Worm (Caenorhabditis elegans): ENCODE results near the gene H20J04.6.

DNA sequence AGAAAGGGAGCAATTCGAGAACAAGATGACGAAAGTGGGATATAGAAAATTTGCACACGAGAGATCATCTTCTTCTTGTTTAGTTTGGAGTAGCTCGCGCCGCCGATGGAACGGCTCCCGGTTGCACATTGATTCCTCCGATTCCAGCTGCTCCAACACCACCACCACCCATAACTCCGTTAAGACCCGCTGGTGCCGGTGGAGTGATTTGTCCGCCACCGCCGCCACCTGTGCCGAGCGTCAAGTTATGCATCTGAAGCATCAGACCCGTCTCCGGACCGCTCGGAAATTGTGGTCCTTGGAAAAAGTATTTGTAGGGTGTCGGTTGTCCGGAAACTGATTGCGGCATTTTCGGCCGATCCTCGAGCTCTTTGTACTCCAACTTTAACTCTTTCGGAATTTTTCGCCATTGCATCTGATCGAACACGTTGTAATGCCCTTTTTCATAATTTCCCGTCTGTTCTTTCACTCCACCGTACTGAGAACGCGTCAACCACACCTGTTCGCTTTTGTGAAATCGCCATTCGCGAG lies 49.9 kb downstream of the H20J04.6 start:
- TF ChIP-seq duxl-1 (tag; optimal IDR thresholded peaks at IDR 0.05; ENCODE audit: poor library complexity), result no peak
- no peak for TF ChIP-seq mxl-3 (GFP tag; optimal IDR thresholded peaks at IDR 0.05)
- no peak for TF ChIP-seq ceh-82 (tag; optimal IDR thresholded peaks at IDR 0.05)
